Worm (Caenorhabditis elegans) whole organism, late embryonic: ENCODE data around the gene ascc-1.

Experiments used
- C08G9.2 ChIP-seq: sonication (generic microtip); optimal IDR thresholded peaks from 2 replicates; lab custom pipeline; 2016; ENCODE audit warnings: mild to moderate bottlenecking, missing genetic modification characterization, moderate library complexity, missing compliant biosample characterization
- F13H6.1 ChIP-seq: sonication (generic microtip); optimal IDR thresholded peaks from 2 replicates; lab custom pipeline; 2016; ENCODE audit warnings: missing genetic modification characterization, missing compliant biosample characterization
- K02D7.2 ChIP-seq: sonication (generic microtip); optimal IDR thresholded peaks from 2 replicates; lab custom pipeline; 2017; ENCODE audit warnings: mild to moderate bottlenecking, missing genetic modification characterization, missing compliant biosample characterization
- ahr-1 ChIP-seq: sonication (generic microtip); optimal IDR thresholded peaks from 2 replicates; lab custom pipeline; 2016; ENCODE audit warnings: missing genetic modification characterization, missing compliant biosample characterization
- ama-1 ChIP-seq: fragments of 150-350 bp; optimal IDR thresholded peaks from 2 replicates; lab custom pipeline; 2014
- ceh-18 ChIP-seq: sonication (generic microtip); optimal IDR thresholded peaks from 2 replicates; lab custom pipeline; 2016; ENCODE audit warnings: missing genetic modification characterization, missing compliant biosample characterization
- ceh-2 ChIP-seq: sonication (generic microtip); optimal IDR thresholded peaks from 2 replicates; lab custom pipeline; 2016; ENCODE audit warnings: missing genotype, missing genetic modification characterization, missing compliant biosample characterization
- ceh-30 ChIP-seq: fragments of 150-350 bp; optimal IDR thresholded peaks from 2 replicates; lab custom pipeline; 2014; ENCODE audit warnings: missing biosample characterization, missing genetic modification characterization
- ceh-31 ChIP-seq: sonication (generic microtip); optimal IDR thresholded peaks from 2 replicates; lab custom pipeline; 2016; ENCODE audit warnings: missing genetic modification characterization, missing compliant biosample characterization
- ceh-34 ChIP-seq: sonication (generic microtip); optimal IDR thresholded peaks from 2 replicates; lab custom pipeline; 2016; ENCODE audit warnings: mild to moderate bottlenecking, missing genetic modification characterization, missing compliant biosample characterization
- ceh-45 ChIP-seq: fragments of 200-800 bp; sonication (Bioruptor generic); IDR thresholded peaks from 2 replicates; pipeline ENCODE4 v1.3.6; 2022; ENCODE audit warnings: missing genetic modification reagents, missing genetic modification characterization, missing compliant biosample characterization
- ceh-48 ChIP-seq: sonication (generic microtip); optimal IDR thresholded peaks from 2 replicates; lab custom pipeline; 2016; ENCODE audit warnings: missing genetic modification characterization, inconsistent platforms, missing compliant biosample characterization
- che-1 ChIP-seq: sonication (generic microtip); optimal IDR thresholded peaks from 2 replicates; lab custom pipeline; 2016; ENCODE audit warnings: mild to moderate bottlenecking, missing genetic modification characterization, missing compliant biosample characterization
- dve-1 ChIP-seq: sonication (generic microtip); optimal IDR thresholded peaks from 2 replicates; lab custom pipeline; 2017; ENCODE audit warnings: antibody characterized with exemption, mild to moderate bottlenecking, missing genetic modification characterization, missing compliant biosample characterization
- elt-2 ChIP-seq: sonication (generic microtip); optimal IDR thresholded peaks from 2 replicates; lab custom pipeline; 2016; ENCODE audit warnings: missing genetic modification reagents, missing genetic modification characterization, missing compliant biosample characterization
- fkh-10 ChIP-seq: fragments of 150-350 bp; optimal IDR thresholded peaks from 2 replicates; lab custom pipeline; 2014; ENCODE audit warnings: missing biosample characterization, missing genetic modification reagents, missing genetic modification characterization
- fkh-6 ChIP-seq: sonication (generic microtip); optimal IDR thresholded peaks from 2 replicates; lab custom pipeline; 2016; ENCODE audit warnings: missing genetic modification characterization, missing compliant biosample characterization
- gmeb-2 ChIP-seq: sonication (generic microtip); optimal IDR thresholded peaks from 2 replicates; lab custom pipeline; 2016; ENCODE audit warnings: missing genetic modification characterization, inconsistent platforms, missing compliant biosample characterization
- hlh-8 ChIP-seq: sonication (generic microtip); optimal IDR thresholded peaks from 2 replicates; lab custom pipeline; 2016; ENCODE audit warnings: missing genotype, missing genetic modification characterization, missing compliant biosample characterization
- lin-11 ChIP-seq: fragments of 200-800 bp; sonication (Bioruptor generic); optimal IDR thresholded peaks from 2 replicates; lab custom pipeline; 2018; ENCODE audit warnings: mild to moderate bottlenecking, missing genetic modification characterization, missing compliant biosample characterization
- madf-2 ChIP-seq: sonication (generic microtip); optimal IDR thresholded peaks from 2 replicates; lab custom pipeline; 2017; ENCODE audit warnings: missing genetic modification characterization, missing compliant biosample characterization
- npax-4 ChIP-seq: sonication (generic microtip); optimal IDR thresholded peaks from 2 replicates; lab custom pipeline; 2016; ENCODE audit warnings: missing genetic modification characterization, missing compliant biosample characterization
- odd-2 ChIP-seq: sonication (generic microtip); optimal IDR thresholded peaks from 2 replicates; lab custom pipeline; 2017; ENCODE audit warnings: antibody characterized with exemption, mild to moderate bottlenecking, missing genetic modification characterization, missing compliant biosample characterization
- pag-3 ChIP-seq: sonication (generic microtip); optimal IDR thresholded peaks from 2 replicates; lab custom pipeline; 2016; ENCODE audit warnings: missing compliant biosample characterization, missing genetic modification characterization, borderline replicate concordance
- pha-2 ChIP-seq: sonication (generic microtip); optimal IDR thresholded peaks from 2 replicates; lab custom pipeline; 2017; ENCODE audit warnings: mild to moderate bottlenecking, missing genetic modification characterization, missing compliant biosample characterization
- pha-4 ChIP-seq: fragments of 150-350 bp; optimal IDR thresholded peaks from 2 replicates; lab custom pipeline; 2018; ENCODE audit warnings: missing biosample characterization, missing genetic modification reagents, missing genetic modification characterization
- ref-2 ChIP-seq: sonication (generic microtip); optimal IDR thresholded peaks from 2 replicates; lab custom pipeline; 2016; ENCODE audit warnings: missing genetic modification characterization, missing compliant biosample characterization
- sdc-2 ChIP-seq: sonication (generic microtip); optimal IDR thresholded peaks from 2 replicates; lab custom pipeline; 2016; ENCODE audit warnings: missing genotype, missing genetic modification characterization, missing compliant biosample characterization
- sox-2 ChIP-seq: fragments of 200-800 bp; sonication (Bioruptor generic); IDR thresholded peaks from 2 replicates; pipeline ENCODE4 v1.3.6; 2022; ENCODE audit warnings: missing genetic modification reagents, missing genetic modification characterization, missing compliant biosample characterization
- sox-4 ChIP-seq: sonication (generic microtip); optimal IDR thresholded peaks from 2 replicates; lab custom pipeline; 2017; ENCODE audit warnings: mild to moderate bottlenecking, missing genetic modification characterization, inconsistent platforms, missing compliant biosample characterization
- syd-9 ChIP-seq: sonication (generic microtip); optimal IDR thresholded peaks from 2 replicates; lab custom pipeline; 2016; ENCODE audit warnings: mild to moderate bottlenecking, missing genetic modification characterization, moderate library complexity, missing compliant biosample characterization
- tbx-2 ChIP-seq: sonication (generic microtip); optimal IDR thresholded peaks from 2 replicates; lab custom pipeline; 2016; ENCODE audit warnings: missing genetic modification characterization, missing compliant biosample characterization
- tbx-7 ChIP-seq: sonication (generic microtip); optimal IDR thresholded peaks from 2 replicates; lab custom pipeline; 2016; ENCODE audit warnings: missing genotype, missing genetic modification characterization, missing compliant biosample characterization
- unc-3 ChIP-seq, 2 experiments: fragments of 200-800 bp in 1 of 2; sonication (Bioruptor generic) in 1 of 2; sonication (generic microtip) in 1 of 2; conservative IDR thresholded peaks in 1 of 2; optimal IDR thresholded peaks in 1 of 2; 2 replicates each; pipeline versions ENCODE4 v1.3.6 to Lab custom; 2016 to 2022; ENCODE audit warnings: missing compliant biosample characterization in 2 of 2, missing genetic modification characterization in 2 of 2, missing genetic modification reagents in 1 of 2
- unc-55 ChIP-seq: sonication (generic microtip); optimal IDR thresholded peaks from 2 replicates; lab custom pipeline; 2017; ENCODE audit warnings: missing biosample characterization, missing genetic modification reagents, missing genetic modification characterization

Gene ascc-1

ce11 chrII:18787-19186 lies 38.7 kb upstream of the ascc-1 start (continued):
- TF ChIP-seq ceh-34, result peak; percentile 16
- TF ChIP-seq madf-2, result peak; percentile 55
- TF ChIP-seq hlh-8 (tag; lab: Kevin White, UChicago), result no peak
- peak; percentile 68 for TF ChIP-seq ref-2 (tag; lab: Kevin White, UChicago)
- no peak for TF ChIP-seq ahr-1 (tag; lab: Kevin White, UChicago)
- TF ChIP-seq lin-11 (tag; lab: Kevin White, UChicago), result no peak
- TF ChIP-seq gmeb-2 (tag; lab: Kevin White, UChicago), result no peak
- TF ChIP-seq pha-2 (tag; lab: Kevin White, UChicago), result no peak
- no peak for TF ChIP-seq ama-1
- TF ChIP-seq sdc-2, result peak; percentile 29
- TF ChIP-seq ceh-2, result no peak
- no peak for TF ChIP-seq pha-4 (tag; lab: Kevin White, UChicago)
- peak; percentile 61 for TF ChIP-seq unc-55 (GFP tag; lab: Kevin White, UChicago)
- TF ChIP-seq odd-2 (tag; lab: Kevin White, UChicago), result no peak
- no peak for TF ChIP-seq ceh-45
- peak; percentile 36 for TF ChIP-seq C08G9.2 (tag; lab: Kevin White, UChicago)

DNA sequence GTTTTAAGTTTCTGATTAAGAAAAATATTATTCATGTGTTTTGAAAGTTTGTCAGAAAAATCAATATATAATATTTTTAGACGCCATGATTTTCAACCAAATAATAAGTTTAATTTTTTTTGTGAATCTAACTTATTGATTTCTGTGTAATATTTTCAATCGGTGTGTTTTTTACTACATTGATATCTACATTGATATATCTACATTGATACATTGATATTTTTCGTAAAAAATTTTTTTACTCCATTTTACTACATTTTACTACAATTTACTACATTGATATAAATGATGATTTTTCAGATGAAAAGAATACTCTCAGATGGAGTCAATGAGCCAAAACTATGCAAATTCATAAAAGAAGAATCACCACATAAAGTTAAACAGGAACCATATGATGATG lies 38.2 kb upstream of the ascc-1 start, which contains the start of gene gmeb-1:
gmeb-1 (plus strand) TSS at position 301 of the 400 bp plus-strand sequence.
- no peak for TF ChIP-seq ceh-30 (tag; lab: Kevin White, UChicago)
- no peak for TF ChIP-seq K02D7.2 (tag; lab: Kevin White, UChicago)
- TF ChIP-seq unc-55 (GFP tag; lab: Kevin White, UChicago), result no peak
- no peak for TF ChIP-seq elt-2 (tag; lab: Kevin White, UChicago)
- TF ChIP-seq che-1 (tag; lab: Kevin White, UChicago), result no peak
- TF ChIP-seq ceh-45, result no peak

DNA sequence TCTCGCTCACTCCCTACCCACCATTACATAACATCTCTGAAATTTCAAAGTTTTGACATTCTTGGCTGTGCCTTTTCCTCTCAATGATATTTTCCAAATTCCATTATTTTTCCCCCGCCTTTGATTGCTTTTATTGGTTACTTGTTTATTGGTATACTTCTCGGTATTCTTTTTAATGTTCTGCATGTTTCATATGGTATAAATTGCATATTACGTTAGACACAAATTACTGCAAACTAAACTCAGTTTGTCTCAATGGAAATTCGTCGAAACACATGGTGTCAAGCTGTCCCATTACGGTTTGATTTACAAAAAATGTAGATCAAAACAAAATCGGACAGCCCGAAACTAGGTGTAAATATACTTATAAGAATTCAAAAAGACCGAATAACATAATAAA lies 35.5 kb upstream of the ascc-1 start:
- TF ChIP-seq ama-1 (no peak), fkh-10 (no peak), sox-4 (tag; lab: Kevin White, UChicago) (no peak), unc-3 (GFP tag; conservative IDR thresholded peaks at IDR 0.05; lab: Robert Waterston, UW) (no peak), unc-3 (tag; optimal IDR thresholded peaks at IDR 0.05; lab: Kevin White, UChicago) (no peak), pag-3 (tag; lab: Kevin White, UChicago) (no peak), lin-11 (tag; lab: Kevin White, UChicago) (no peak), odd-2 (tag; lab: Kevin White, UChicago) (no peak), sox-2 (GFP tag; lab: Robert Waterston, UW) (no peak), tbx-2 (tag; lab: Kevin White, UChicago) (no peak), fkh-6 (tag; lab: Kevin White, UChicago) (no peak), ceh-45 (no peak), syd-9 (tag; lab: Kevin White, UChicago) (no peak), K02D7.2 (tag; lab: Kevin White, UChicago) (no peak)

DNA sequence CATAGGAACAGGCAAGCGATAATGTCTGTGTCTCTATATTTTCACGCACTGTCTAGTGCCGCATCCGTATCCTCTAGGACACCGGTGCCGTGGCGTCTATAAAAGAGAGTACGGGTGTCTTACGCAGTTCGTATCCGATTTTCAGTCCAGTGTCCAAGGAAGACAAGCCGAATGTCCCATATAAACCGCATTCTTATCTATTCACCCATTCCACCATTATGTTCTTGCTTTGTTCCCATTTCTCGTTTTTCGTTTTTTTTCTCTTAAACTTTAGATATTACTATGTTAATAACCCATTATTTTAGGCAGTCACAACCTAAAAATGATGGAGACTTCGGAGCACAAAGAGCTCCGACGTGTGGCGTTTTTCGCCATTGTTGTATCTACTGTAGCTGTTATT lies 34.4 kb upstream of the ascc-1 start, which contains the start of gene sqt-2:
sqt-2 (plus strand) TSS at position 301 of the 400 bp plus-strand sequence.
- TF ChIP-seq che-1 (tag; lab: Kevin White, UChicago), result no peak
- TF ChIP-seq pha-4 (tag; lab: Kevin White, UChicago), result no peak
- no peak for TF ChIP-seq ceh-18 (tag; lab: Kevin White, UChicago)
- TF ChIP-seq tbx-2 (tag; lab: Kevin White, UChicago), result no peak
- TF ChIP-seq tbx-7 (tag; lab: Kevin White, UChicago), result no peak
- TF ChIP-seq F13H6.1 (tag; lab: Kevin White, UChicago), result no peak
- no peak for TF ChIP-seq lin-11 (tag; lab: Kevin White, UChicago)
- no peak for TF ChIP-seq dve-1 (tag; lab: Kevin White, UChicago)
- no peak for TF ChIP-seq odd-2 (tag; lab: Kevin White, UChicago)
- TF ChIP-seq hlh-8 (tag; lab: Kevin White, UChicago), result no peak
- TF ChIP-seq npax-4, result no peak
- no peak for TF ChIP-seq elt-2 (tag; lab: Kevin White, UChicago)
- TF ChIP-seq ceh-48 (tag; lab: Kevin White, UChicago), result no peak
- TF ChIP-seq ceh-31, result no peak
- TF ChIP-seq, all 69 proteins: peak for 0
